Worm (Caenorhabditis elegans): ENCODE results near the gene F54D10.7.
"Not testable (repeated sequence)": the region's sequence is repeated elsewhere in the genome, so short reads cannot be mapped to it uniquely, and the experiment has no call there.

Gene F54D10.7

ce11 chrII:3843305-3843704 lies 22.2 kb upstream of the F54D10.7 start, which contains the start of the genes C17A2.7 and C17A2.3:
TSS of gene C17A2.7 (minus strand) at chrII:3843405.
TSS of gene C17A2.3 (plus strand) at chrII:3843609.
- TF ChIP-seq hmg-4 (GFP tag; optimal IDR thresholded peaks at IDR 0.05) (no peak), tra-4 (tag; optimal IDR thresholded peaks at IDR 0.05) (no peak), scrt-1 (GFP tag; IDR thresholded peaks at IDR 0.05) (no peak), ets-7 (tag; optimal IDR thresholded peaks at IDR 0.05) (no peak), flt-1 (GFP tag; IDR thresholded peaks at IDR 0.05) (no peak), ceh-13 (GFP tag; optimal IDR thresholded peaks at IDR 0.05) (no peak), tbx-11 (GFP tag; IDR thresholded peaks at IDR 0.05) (no peak), aly-1 (tag; optimal IDR thresholded peaks at IDR 0.05) (no peak)

ce11 chrII:3839562-3839961 lies 18.5 kb upstream of the F54D10.7 start, which contains the start of gene C17A2.4:
TSS of gene C17A2.4 (plus strand) at chrII:3839862.
- no peak for TF ChIP-seq tra-4 (tag; optimal IDR thresholded peaks at IDR 0.05)
- TF ChIP-seq tbx-37 (GFP tag; conservative IDR thresholded peaks at IDR 0.05) = no peak
- no peak for TF ChIP-seq aly-1 (tag; optimal IDR thresholded peaks at IDR 0.05)
- no peak for TF ChIP-seq sea-1 (GFP tag; conservative IDR thresholded peaks at IDR 0.05)
- no peak for TF ChIP-seq ceh-36 (tag; optimal IDR thresholded peaks at IDR 0.05)
- TF ChIP-seq flt-1 (GFP tag; IDR thresholded peaks at IDR 0.05) = no peak
- no peak for TF ChIP-seq F13C5.2 (tag; optimal IDR thresholded peaks at IDR 0.05)

- TF ChIP-seq sea-1 (GFP tag; conservative IDR thresholded peaks at IDR 0.05) = no peak
- TF ChIP-seq ets-7 (tag; optimal IDR thresholded peaks at IDR 0.05) = no peak
- TF ChIP-seq ceh-36 (tag; optimal IDR thresholded peaks at IDR 0.05) = no peak
- no peak for TF ChIP-seq F13C5.2 (tag; optimal IDR thresholded peaks at IDR 0.05)
- TF ChIP-seq ama-1 (optimal IDR thresholded peaks at IDR 0.05) = no peak
- no peak for TF ChIP-seq hmbx-1 (tag; optimal IDR thresholded peaks at IDR 0.05)
- no peak for TF ChIP-seq hnd-1 (tag; optimal IDR thresholded peaks at IDR 0.05)
- TF ChIP-seq scrt-1 (GFP tag; IDR thresholded peaks at IDR 0.05) = no peak
- TF ChIP-seq flt-1 (GFP tag; IDR thresholded peaks at IDR 0.05) = no peak
- no peak for TF ChIP-seq tbx-11 (GFP tag; IDR thresholded peaks at IDR 0.05)
- no peak for TF ChIP-seq ceh-13 (GFP tag; optimal IDR thresholded peaks at IDR 0.05)
- TF ChIP-seq hmg-4 (GFP tag; optimal IDR thresholded peaks at IDR 0.05) = no peak
- TF ChIP-seq B0310.2 (tag; optimal IDR thresholded peaks at IDR 0.05) = no peak
These were observed 14.8 kb upstream of the F54D10.7 start, which contains the start of gene oac-4 for ce11 chrII:3835915-3836314. TSS of gene oac-4 (minus strand) at chrII:3836015.

ce11 chrII:3832383-3832782 lies 11.3 kb upstream of the F54D10.7 start, which contains the start of gene F54D10.9:
TSS of gene F54D10.9 (minus strand) at chrII:3832483.
- no peak for TF ChIP-seq pes-1 (GFP tag; IDR thresholded peaks at IDR 0.05)
- no peak for TF ChIP-seq tbx-37 (GFP tag; conservative IDR thresholded peaks at IDR 0.05)
- TF ChIP-seq ama-1 (optimal IDR thresholded peaks at IDR 0.05) = no peak
- no peak for TF ChIP-seq ceh-36 (tag; optimal IDR thresholded peaks at IDR 0.05)
- no peak for TF ChIP-seq hmg-4 (GFP tag; optimal IDR thresholded peaks at IDR 0.05)
- no peak for TF ChIP-seq scrt-1 (GFP tag; IDR thresholded peaks at IDR 0.05)
- no peak for TF ChIP-seq tbx-11 (GFP tag; IDR thresholded peaks at IDR 0.05)
- no peak for TF ChIP-seq tra-4 (tag; optimal IDR thresholded peaks at IDR 0.05)
- no peak for TF ChIP-seq aly-1 (tag; optimal IDR thresholded peaks at IDR 0.05)
- TF ChIP-seq B0310.2 (tag; optimal IDR thresholded peaks at IDR 0.05) = no peak
- TF ChIP-seq ceh-13 (GFP tag; optimal IDR thresholded peaks at IDR 0.05) = no peak
- no peak for TF ChIP-seq hmbx-1 (tag; optimal IDR thresholded peaks at IDR 0.05)
- TF ChIP-seq sea-1 (GFP tag; conservative IDR thresholded peaks at IDR 0.05) = no peak
- TF ChIP-seq F13C5.2 (tag; optimal IDR thresholded peaks at IDR 0.05) = no peak
- TF ChIP-seq hnd-1 (tag; optimal IDR thresholded peaks at IDR 0.05) = no peak
- no peak for TF ChIP-seq ets-7 (tag; optimal IDR thresholded peaks at IDR 0.05)
- no peak for TF ChIP-seq flt-1 (GFP tag; IDR thresholded peaks at IDR 0.05)

- no peak for TF ChIP-seq pes-1 (GFP tag; IDR thresholded peaks at IDR 0.05)
- no peak for TF ChIP-seq hmbx-1 (tag; optimal IDR thresholded peaks at IDR 0.05)
- TF ChIP-seq B0310.2 (tag; optimal IDR thresholded peaks at IDR 0.05) = no peak
- TF ChIP-seq aly-1 (tag; optimal IDR thresholded peaks at IDR 0.05) = no peak
- TF ChIP-seq F13C5.2 (tag; optimal IDR thresholded peaks at IDR 0.05) = no peak
- no peak for TF ChIP-seq tbx-11 (GFP tag; IDR thresholded peaks at IDR 0.05)
- TF ChIP-seq hmg-4 (GFP tag; optimal IDR thresholded peaks at IDR 0.05) = no peak
- TF ChIP-seq ets-7 (tag; optimal IDR thresholded peaks at IDR 0.05) = no peak
These were observed 8.5 kb upstream of the F54D10.7 start for ce11 chrII:3829623-3830022.

- TF ChIP-seq hmg-4 (GFP tag; optimal IDR thresholded peaks at IDR 0.05) = no peak
- no peak for TF ChIP-seq aly-1 (tag; optimal IDR thresholded peaks at IDR 0.05)
- TF ChIP-seq scrt-1 (GFP tag; IDR thresholded peaks at IDR 0.05) = no peak
- no peak for TF ChIP-seq tra-4 (tag; optimal IDR thresholded peaks at IDR 0.05)
- TF ChIP-seq pes-1 (GFP tag; IDR thresholded peaks at IDR 0.05) = no peak
- no peak for TF ChIP-seq tbx-37 (GFP tag; conservative IDR thresholded peaks at IDR 0.05)
- TF ChIP-seq hmbx-1 (tag; optimal IDR thresholded peaks at IDR 0.05) = no peak
- no peak for TF ChIP-seq ceh-13 (GFP tag; optimal IDR thresholded peaks at IDR 0.05)
These were observed 6.7 kb upstream of the F54D10.7 start, which contains the start of gene F54D10.8 for ce11 chrII:3827801-3828200. TSS of gene F54D10.8 (minus strand) at chrII:3827901.

ce11 chrII:3823855-3824254 lies 2.8 kb upstream of the F54D10.7 start, which contains the start of gene skr-15:
TSS of gene skr-15 (plus strand) at chrII:3824155.
- TF ChIP-seq ceh-36 (tag; optimal IDR thresholded peaks at IDR 0.05) (no peak), tra-4 (tag; optimal IDR thresholded peaks at IDR 0.05) (no peak)

- TF ChIP-seq tra-4 (tag; optimal IDR thresholded peaks at IDR 0.05); hmbx-1 (tag; optimal IDR thresholded peaks at IDR 0.05); pes-1 (GFP tag; IDR thresholded peaks at IDR 0.05): not testable (repeated sequence)
These were observed 4.7 kb downstream of the F54D10.7 start, which contains the start of gene fbxa-24 for ce11 chrII:3816251-3816849. TSS of gene fbxa-24 (plus strand) at chrII:3816526.
